Fruit fly (Drosophila melanogaster): Measurements from ENCODE around the gene CG17032.
A peak's percentile ranks its signal among the peaks of the same experiment; 100 is the strongest.

The CG17032 gene

DNA sequence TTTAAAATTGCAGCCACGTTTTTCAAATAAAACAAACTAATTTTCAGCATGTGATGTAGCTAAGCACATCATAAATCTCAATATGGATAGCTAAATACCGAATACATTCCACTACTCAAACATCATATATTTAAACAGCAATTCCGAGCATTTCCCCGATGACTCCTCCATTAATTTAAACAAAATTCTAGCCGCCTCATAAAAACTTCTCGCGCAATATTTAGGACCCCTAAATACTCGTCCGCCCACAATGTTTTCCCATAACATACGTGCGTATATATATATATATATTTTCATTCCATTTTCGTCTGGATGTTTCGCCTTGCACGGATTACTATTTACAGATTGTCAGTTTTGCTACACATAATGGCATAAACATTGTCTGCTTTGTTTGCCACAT lies 37.4 kb downstream of the CG17032 start:
- TF ChIP-seq CG32264 (GFP tag; optimal IDR thresholded peaks at IDR 0.05) (no peak), Abd-B (GFP tag; optimal IDR thresholded peaks at IDR 0.05) (no peak), Hr83 (GFP tag; optimal IDR thresholded peaks at IDR 0.05; ENCODE audit: poor library complexity, severe bottlenecking) (no peak), OdsH (GFP tag; optimal IDR thresholded peaks at IDR 0.05) (no peak), Sp1 (GFP tag; optimal IDR thresholded peaks at IDR 0.05) (no peak), CrebA (GFP tag; optimal IDR thresholded peaks at IDR 0.05; ENCODE audit: borderline replicate concordance) (no peak), HLH106 (tag; optimal IDR thresholded peaks at IDR 0.05) (no peak), Myc (optimal IDR thresholded peaks at IDR 0.05) (no peak), sage (GFP tag; optimal IDR thresholded peaks at IDR 0.05) (no peak), dmrt93B (GFP tag; optimal IDR thresholded peaks at IDR 0.05) (no peak), pan (optimal IDR thresholded peaks at IDR 0.05) (no peak), Dif (GFP tag; optimal IDR thresholded peaks at IDR 0.05; ENCODE audit: partially characterized antibody) (no peak), Hr78 (GFP tag; optimal IDR thresholded peaks at IDR 0.05) (no peak)

DNA sequence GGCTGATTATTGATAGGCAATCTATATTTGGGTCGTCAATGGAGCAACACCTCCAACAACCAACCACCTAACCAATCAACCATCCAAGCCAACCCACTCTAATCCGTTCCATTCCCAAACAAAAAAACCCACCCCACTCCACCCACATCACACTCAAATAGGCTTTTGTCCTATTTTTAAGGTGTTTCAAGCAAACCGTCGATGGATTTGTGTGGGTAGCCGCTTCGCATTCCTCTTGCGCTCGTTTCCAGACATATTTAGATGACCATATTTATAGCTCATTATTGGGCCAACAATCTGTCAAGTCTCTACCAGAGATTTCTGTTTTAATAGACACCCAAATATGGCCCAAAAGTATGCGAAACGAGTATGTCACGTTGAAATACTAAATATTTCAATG lies 39.6 kb downstream of the CG17032 start:
- TF ChIP-seq Myc (optimal IDR thresholded peaks at IDR 0.05) (no peak), Sp1 (GFP tag; optimal IDR thresholded peaks at IDR 0.05) (no peak), N (GFP tag; optimal IDR thresholded peaks at IDR 0.05) (no peak), dmrt93B (GFP tag; optimal IDR thresholded peaks at IDR 0.05) (no peak), Vsx2 (GFP tag; optimal IDR thresholded peaks at IDR 0.05; ENCODE audit: partially characterized antibody) (no peak), ey (GFP tag; optimal IDR thresholded peaks at IDR 0.05) (no peak), Abd-B (GFP tag; optimal IDR thresholded peaks at IDR 0.05) (no peak), Mio (GFP tag; optimal IDR thresholded peaks at IDR 0.05) (no peak), Hr78 (GFP tag; optimal IDR thresholded peaks at IDR 0.05) (no peak), foxo (GFP tag; optimal IDR thresholded peaks at IDR 0.05) (no peak), Dfd (GFP tag; optimal IDR thresholded peaks at IDR 0.05) (no peak)

DNA sequence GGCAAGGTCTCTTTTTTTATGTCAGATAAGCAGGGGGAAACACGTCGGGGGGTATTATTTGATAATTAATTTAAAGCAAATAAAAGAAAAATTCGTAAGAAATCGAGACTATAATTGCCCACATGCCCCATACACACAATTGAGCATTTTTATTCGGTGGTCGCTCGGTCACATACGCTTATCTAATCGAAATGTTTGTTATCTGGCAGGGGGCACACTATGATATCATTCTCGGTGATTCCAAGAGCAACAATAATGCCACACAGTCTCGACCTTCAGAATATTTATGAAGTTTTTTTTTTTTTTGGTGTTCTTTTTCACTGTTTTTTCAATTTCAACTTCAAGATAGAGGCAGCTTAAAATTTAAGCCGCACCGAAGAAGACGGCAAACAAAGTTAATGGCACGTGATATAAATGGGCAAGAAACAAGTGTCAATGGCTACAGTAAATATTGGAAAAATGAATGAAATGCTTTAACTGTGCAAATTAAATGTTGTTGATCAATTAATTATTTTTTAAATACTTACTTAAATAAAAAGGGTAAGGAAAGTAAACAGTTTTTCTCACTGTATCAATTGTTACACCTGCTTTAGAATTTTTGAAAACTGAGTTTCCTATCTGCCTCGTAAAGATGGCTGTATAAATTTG lies 40.8 kb downstream of the CG17032 start:
- TF ChIP-seq jim (GFP tag; optimal IDR thresholded peaks at IDR 0.05) (no peak), rgr (GFP tag; optimal IDR thresholded peaks at IDR 0.05) (peak; percentile 15), Mio (GFP tag; optimal IDR thresholded peaks at IDR 0.05) (no peak), fru (GFP tag; optimal IDR thresholded peaks at IDR 0.05) (peak; percentile 26), psq (GFP tag; optimal IDR thresholded peaks at IDR 0.05) (peak; percentile 37), Rel (GFP tag; optimal IDR thresholded peaks at IDR 0.05) (no peak), Rel (tag; optimal IDR thresholded peaks at IDR 0.05) (peak; percentile 90)

DNA sequence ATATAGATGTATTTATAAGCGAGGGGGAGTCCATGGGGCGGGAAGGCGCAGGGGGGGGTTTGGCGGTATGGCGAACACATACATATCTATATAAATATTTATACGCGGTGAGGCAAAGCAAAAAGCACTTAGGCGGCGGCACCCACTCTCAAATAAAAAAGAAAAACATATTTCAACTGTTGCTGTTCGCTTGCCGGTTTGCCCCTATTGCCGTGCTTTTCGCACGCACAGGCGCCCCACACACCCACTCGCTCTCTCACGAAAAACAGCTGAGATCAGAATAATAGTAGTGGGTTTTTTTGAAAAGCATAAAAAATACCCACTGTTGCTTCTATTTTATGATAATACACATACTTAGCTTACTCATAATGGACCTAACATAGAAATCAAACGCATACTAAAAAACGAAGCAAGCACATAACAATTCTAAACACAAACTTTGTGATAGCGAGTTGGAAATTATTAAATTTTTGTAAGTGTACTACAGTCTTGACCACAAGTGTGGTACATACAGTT lies 42.6 kb downstream of the CG17032 start:
- TF ChIP-seq Hnf4 (GFP tag; optimal IDR thresholded peaks at IDR 0.05) (peak; percentile 47), Vsx2 (GFP tag; optimal IDR thresholded peaks at IDR 0.05; ENCODE audit: partially characterized antibody) (no peak), brk (GFP tag; optimal IDR thresholded peaks at IDR 0.05) (peak; percentile 42), jim (GFP tag; optimal IDR thresholded peaks at IDR 0.05) (no peak), CG32264 (GFP tag; optimal IDR thresholded peaks at IDR 0.05) (peak; percentile 6), h (GFP tag; optimal IDR thresholded peaks at IDR 0.05) (peak; percentile 76), CrebA (GFP tag; optimal IDR thresholded peaks at IDR 0.05; ENCODE audit: borderline replicate concordance) (no peak), fru (GFP tag; optimal IDR thresholded peaks at IDR 0.05) (peak; percentile 70), Hr78 (GFP tag; optimal IDR thresholded peaks at IDR 0.05) (no peak), Jra (GFP tag; optimal IDR thresholded peaks at IDR 0.05) (peak; percentile 34), HLH106 (tag; optimal IDR thresholded peaks at IDR 0.05) (peak; percentile 62), psq (GFP tag; optimal IDR thresholded peaks at IDR 0.05) (peak; percentile 38), Rel (GFP tag; optimal IDR thresholded peaks at IDR 0.05) (no peak), Rel (tag; optimal IDR thresholded peaks at IDR 0.05) (peak; percentile 58), rgr (GFP tag; optimal IDR thresholded peaks at IDR 0.05) (peak; percentile 66), foxo (GFP tag; optimal IDR thresholded peaks at IDR 0.05) (peak in 1 of 2 experiments; percentile 68), OdsH (GFP tag; optimal IDR thresholded peaks at IDR 0.05) (peak; percentile 79), usp (GFP tag; optimal IDR thresholded peaks at IDR 0.05) (no peak), Sp1 (GFP tag; optimal IDR thresholded peaks at IDR 0.05) (peak; percentile 54), br (GFP tag; optimal IDR thresholded peaks at IDR 0.05) (peak; percentile 66), ey (GFP tag; optimal IDR thresholded peaks at IDR 0.05) (peak; percentile 77), N (GFP tag; optimal IDR thresholded peaks at IDR 0.05) (no peak), Abd-B (GFP tag; optimal IDR thresholded peaks at IDR 0.05) (no peak), woc (GFP tag; optimal IDR thresholded peaks at IDR 0.05) (peak; percentile 30), sv (GFP tag; optimal IDR thresholded peaks at IDR 0.05) (peak; percentile 55), GATAd (GFP tag; optimal IDR thresholded peaks at IDR 0.05) (no peak)
